Fruit fly (Drosophila melanogaster): Measurements from ENCODE around the gene Ccp84Ae.

Ccp84Ae gene

dm6 chr3R:6662613-6663288 lies 28.8 kb downstream of the Ccp84Ae start:
- no peak for TF ChIP-seq pad (GFP tag; optimal IDR thresholded peaks at IDR 0.05)
- no peak for TF ChIP-seq CG33017 (tag; optimal IDR thresholded peaks at IDR 0.05)
- no peak for TF ChIP-seq Mnt (GFP tag; optimal IDR thresholded peaks at IDR 0.05)
- no peak for TF ChIP-seq cic (GFP tag; optimal IDR thresholded peaks at IDR 0.05)
- TF ChIP-seq CG12768 (GFP tag; optimal IDR thresholded peaks at IDR 0.05), result no peak
- TF ChIP-seq cnc (optimal IDR thresholded peaks at IDR 0.05), result no peak
- TF ChIP-seq Hr96 (GFP tag; optimal IDR thresholded peaks at IDR 0.05), result no peak
- TF ChIP-seq CG1620 (GFP tag; optimal IDR thresholded peaks at IDR 0.05), result no peak
- no peak for TF ChIP-seq CG14711 (tag; optimal IDR thresholded peaks at IDR 0.05)
- no peak for TF ChIP-seq ovo (GFP tag; optimal IDR thresholded peaks at IDR 0.05)
- no peak for TF ChIP-seq CG5204 (GFP tag; optimal IDR thresholded peaks at IDR 0.05)
- TF ChIP-seq Clk (GFP tag; optimal IDR thresholded peaks at IDR 0.05), result no peak

- TF ChIP-seq CG14711 (tag; optimal IDR thresholded peaks at IDR 0.05) (peak; percentile 36), Hr96 (GFP tag; optimal IDR thresholded peaks at IDR 0.05) (no peak)
Observed at dm6 chr3R:6659941-6660340, 31.6 kb downstream of the Ccp84Ae start, which contains the start of gene agt. Gene agt (minus strand): TSS chr3R:6660100.

dm6 chr3R:6657278-6658246 lies 34.0 kb downstream of the Ccp84Ae start, which contains the start of the genes CG1307 and twr:
Gene CG1307 (minus strand): TSS chr3R:6657442.
Gene twr (plus strand): TSS chr3R:6657882.
- TF ChIP-seq kay (GFP tag; ENCODE audit: borderline replicate concordance) (no peak), ovo (GFP tag; optimal IDR thresholded peaks at IDR 0.05) (peak; percentile 78), Clk (GFP tag; optimal IDR thresholded peaks at IDR 0.05) (no peak), Crg-1 (GFP tag; optimal IDR thresholded peaks at IDR 0.05) (no peak), CG11617 (GFP tag; optimal IDR thresholded peaks at IDR 0.05) (peak; percentile 26), CG1620 (GFP tag; optimal IDR thresholded peaks at IDR 0.05) (no peak), CG5204 (GFP tag; optimal IDR thresholded peaks at IDR 0.05) (peak; percentile 8), Hr96 (GFP tag; optimal IDR thresholded peaks at IDR 0.05) (no peak), CG7101 (tag; optimal IDR thresholded peaks at IDR 0.05) (no peak), CG12768 (GFP tag; optimal IDR thresholded peaks at IDR 0.05) (no peak), toe (GFP tag; optimal IDR thresholded peaks at IDR 0.05) (peak; percentile 16), pad (GFP tag; optimal IDR thresholded peaks at IDR 0.05) (no peak)

DNA sequence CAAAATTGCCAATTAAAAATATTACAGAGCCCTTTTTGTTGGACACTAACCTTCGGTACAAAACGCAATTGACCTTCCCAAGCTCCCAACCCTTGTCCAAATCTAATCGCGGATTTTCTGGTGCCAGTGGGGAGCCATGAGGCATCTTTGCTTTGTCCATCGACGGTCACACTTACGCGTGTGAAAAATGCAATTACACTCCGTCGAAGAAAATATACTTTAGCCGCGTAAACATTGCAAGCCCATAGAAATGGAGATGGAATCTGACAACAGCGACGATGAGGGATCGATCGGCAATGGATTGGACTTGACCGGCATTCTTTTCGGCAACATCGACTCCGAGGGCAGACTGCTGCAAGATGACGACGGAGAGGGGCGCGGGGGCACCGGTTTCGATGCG lies 44.8 kb downstream of the Ccp84Ae start, which contains the start of gene Taf1:
TSS of gene Taf1 (plus strand) at position 150 of the 400 bp plus-strand sequence.
- TF ChIP-seq bab1 (GFP tag; optimal IDR thresholded peaks at IDR 0.05), result peak; percentile 17
- TF ChIP-seq Hr96 (GFP tag; optimal IDR thresholded peaks at IDR 0.05), result peak; percentile 20
- TF ChIP-seq Clk (GFP tag; optimal IDR thresholded peaks at IDR 0.05), result no peak
- no peak for TF ChIP-seq cic (GFP tag; optimal IDR thresholded peaks at IDR 0.05)
- no peak for TF ChIP-seq ovo (GFP tag; optimal IDR thresholded peaks at IDR 0.05)
- TF ChIP-seq Mnt (GFP tag; optimal IDR thresholded peaks at IDR 0.05), result peak; percentile 20
- peak; percentile 39 for TF ChIP-seq CG12768 (GFP tag; optimal IDR thresholded peaks at IDR 0.05)
- TF ChIP-seq toe (GFP tag; optimal IDR thresholded peaks at IDR 0.05), result peak; percentile 60

DNA sequence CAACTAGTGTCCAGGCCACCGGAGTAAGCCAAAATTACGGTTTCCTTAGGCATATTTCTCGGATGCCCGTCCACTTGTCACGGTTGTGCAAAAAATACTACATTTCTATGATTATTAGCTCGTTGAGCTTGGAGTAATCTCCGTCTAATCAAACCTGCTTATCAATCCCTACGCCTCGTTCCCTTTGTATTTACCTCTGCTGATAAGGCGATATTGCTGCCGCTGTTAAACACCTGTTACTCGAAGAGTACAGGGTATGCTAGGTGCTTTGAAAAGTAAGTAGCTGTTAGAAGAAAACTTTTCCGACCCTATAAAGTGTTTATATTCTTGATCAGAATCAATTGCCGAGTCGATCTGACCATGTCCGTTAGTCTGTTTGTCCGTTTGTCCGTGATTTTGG lies 47.2 kb downstream of the Ccp84Ae start, which contains the start of gene Ass:
TSS of gene Ass (minus strand) at position 101 of the 400 bp plus-strand sequence.
- TF ChIP-seq cnc (optimal IDR thresholded peaks at IDR 0.05) (no peak), Mnt (GFP tag; optimal IDR thresholded peaks at IDR 0.05) (no peak), tj (GFP tag; optimal IDR thresholded peaks at IDR 0.05) (no peak), cic (GFP tag; optimal IDR thresholded peaks at IDR 0.05) (peak; percentile 34)

DNA sequence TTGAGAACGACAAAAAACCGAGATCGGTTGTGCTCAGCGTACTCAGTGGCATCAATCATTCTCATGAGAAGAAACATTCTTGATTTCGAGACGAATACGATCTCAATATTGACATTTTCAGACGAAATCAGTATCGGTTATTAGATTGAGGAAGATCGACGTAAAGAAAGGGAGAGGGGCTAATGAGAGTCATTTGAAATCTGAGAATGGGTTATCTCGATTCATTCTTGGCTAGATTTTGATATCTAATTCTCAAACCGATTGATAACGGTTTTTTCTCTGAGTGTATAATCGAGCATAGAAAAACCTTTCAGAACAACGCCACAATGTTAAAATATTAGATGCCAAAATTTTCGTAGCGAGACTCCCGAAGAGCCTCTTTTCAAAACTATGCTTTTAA lies 50.6 kb downstream of the Ccp84Ae start, which contains the start of gene CG31286:
TSS of gene CG31286 (plus strand) at position 301 of the 400 bp plus-strand sequence.
- TF ChIP-seq Hr96 (GFP tag; optimal IDR thresholded peaks at IDR 0.05) (no peak), CG14711 (tag; optimal IDR thresholded peaks at IDR 0.05) (no peak), pad (GFP tag; optimal IDR thresholded peaks at IDR 0.05) (no peak), CG7045 (GFP tag; optimal IDR thresholded peaks at IDR 0.05) (no peak), Mnt (GFP tag; optimal IDR thresholded peaks at IDR 0.05) (no peak), ovo (GFP tag; optimal IDR thresholded peaks at IDR 0.05) (no peak)

Measured in whole organism, adult.